Worm (Caenorhabditis elegans) whole organism, midembryonic: ENCODE measurements around the gene F25B5.5.

Experiments used
- med-1 ChIP-seq: sonication (generic microtip); optimal IDR thresholded peaks from 2 replicates; lab custom pipeline; 2017; ENCODE audit warnings: missing genetic modification characterization, mild to moderate bottlenecking, missing compliant biosample characterization, antibody characterized with exemption, missing genetic modification reagents; ENCODE audit not compliant: insufficient read depth
- tab-1 ChIP-seq: fragments of 200-800 bp; sonication (Bioruptor generic); IDR thresholded peaks from 2 replicates; pipeline ENCODE4 v1.3.6; 2022; ENCODE audit warnings: missing genetic modification characterization, missing compliant biosample characterization

DNA sequence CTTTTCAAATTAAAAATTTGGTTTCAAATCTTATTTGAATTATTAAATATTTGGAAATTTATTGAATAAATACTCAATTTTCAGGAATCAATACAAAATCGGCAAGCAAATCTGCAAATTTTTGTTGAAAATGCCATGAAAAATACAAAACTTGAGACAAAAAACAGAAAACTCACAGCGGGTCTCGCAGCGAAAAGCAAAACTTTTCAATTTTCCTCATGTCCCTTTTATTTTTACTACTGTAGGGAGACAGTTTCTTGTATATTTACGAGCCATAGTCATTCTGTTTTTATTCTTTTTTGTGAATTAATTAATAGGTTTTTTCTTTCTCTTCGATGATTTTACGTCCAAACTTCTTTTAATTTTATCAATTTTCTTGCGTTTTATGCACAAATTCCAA lies 42.5 kb upstream of the F25B5.5 start:
- TF ChIP-seq med-1 (GFP tag; lab: Kevin White, UChicago) = no peak
- no peak for TF ChIP-seq tab-1 (GFP tag; lab: Robert Waterston, UW)
